Worm (Caenorhabditis elegans) whole organism, L4/young adult: ENCODE data around the gene rps-8.

Experiments used
- W03F9.2 ChIP-seq: fragments of 150-350 bp; optimal IDR thresholded peaks from 2 replicates; lab custom pipeline; 2014; ENCODE audit warnings: missing biosample characterization, missing genetic modification characterization
- dao-5 ChIP-seq: sonication (generic microtip); optimal IDR thresholded peaks from 2 replicates; lab custom pipeline; 2016; ENCODE audit warnings: missing genotype, missing genetic modification characterization, moderate library complexity, missing compliant biosample characterization
- him-1 ChIP-seq: sonication (generic microtip); optimal IDR thresholded peaks from 2 replicates; lab custom pipeline; 2016; ENCODE audit warnings: missing genotype, missing genetic modification reagents, missing genetic modification characterization, missing compliant biosample characterization

DNA sequence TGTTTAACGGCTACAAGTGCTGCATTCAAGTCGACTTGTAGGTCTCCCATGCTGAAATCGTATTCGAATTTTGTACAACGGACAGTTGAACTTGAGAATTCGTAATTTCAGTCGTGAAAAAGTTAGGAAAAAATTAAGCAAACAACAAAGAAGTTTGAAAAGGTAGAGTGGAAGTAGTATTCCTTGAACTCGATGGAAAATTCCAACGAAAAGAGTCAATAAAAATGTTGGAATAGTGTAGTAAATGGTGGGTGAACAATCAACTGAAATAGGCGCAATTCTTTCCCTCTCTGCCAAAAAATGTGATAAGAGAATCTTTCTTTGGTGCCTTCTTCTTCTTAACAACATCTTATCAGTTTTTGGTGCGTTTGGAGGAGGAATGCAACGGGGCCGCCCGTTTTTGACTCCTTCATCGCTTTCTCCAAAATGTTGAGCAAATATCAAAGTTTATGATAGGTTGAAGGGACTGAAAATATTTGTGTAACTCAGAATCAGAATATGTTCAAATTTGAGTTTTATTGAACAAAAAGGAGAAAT is 13.0 kb upstream of the rps-8 start, which contains the start of gene ifo-1:
- no peak for TF ChIP-seq him-1 (tag; lab: Kevin White, UChicago)
- no peak for TF ChIP-seq W03F9.2 (tag; lab: Kevin White, UChicago)
- TF ChIP-seq dao-5 (tag; lab: Kevin White, UChicago): no peak
